Fruit fly (Drosophila melanogaster): ENCODE measurements around the gene Acat1.

Gene Acat1

DNA sequence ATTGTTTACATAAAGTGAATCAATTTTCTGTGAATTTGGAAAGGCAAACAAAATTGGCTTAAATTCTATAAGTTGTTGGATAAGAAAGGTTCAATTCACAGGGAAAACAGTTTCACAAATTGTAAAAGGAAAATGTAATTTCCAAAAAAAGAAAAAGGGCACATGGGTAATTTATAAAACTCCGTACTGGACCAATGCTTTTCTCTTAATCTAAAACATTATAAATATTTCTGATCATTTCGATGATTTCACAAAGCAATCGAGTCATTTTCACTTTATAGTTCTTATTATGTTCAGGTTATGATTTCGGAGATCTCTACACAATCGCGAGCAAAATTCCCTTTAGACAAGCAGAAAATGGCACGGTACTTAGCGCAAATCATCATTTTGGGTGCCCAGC is 30.7 kb downstream of the Acat1 start, which contains the start of gene CG1409:
TSS of gene CG1409 (plus strand) at position 301 of the 400 bp plus-strand sequence.
- no peak for TF ChIP-seq noc (tag; optimal IDR thresholded peaks at IDR 0.05)

- no peak for TF ChIP-seq noc (tag; optimal IDR thresholded peaks at IDR 0.05)
Observed at dm6 chrX:7854144-7854543, 34.4 kb downstream of the Acat1 start, which contains the start of gene CG10920. Gene CG10920 (minus strand): TSS chrX:7854244.
